Fruit fly (Drosophila melanogaster) whole organism, embryonic: ENCODE data around the gene Polr2M.
A peak's percentile ranks its signal among the peaks of the same experiment; 100 is the strongest.

Source experiments
- Atf3 ChIP-seq: fragments of 200-800 bp; sonication (Bioruptor generic); optimal IDR thresholded peaks from 3 replicates; lab custom pipeline; 2016; ENCODE audit warnings: missing biosample characterization, missing genetic modification characterization
- BtbVII ChIP-seq: fragments of 200-800 bp; sonication (Bioruptor generic); optimal IDR thresholded peaks from 3 replicates; lab custom pipeline; 2017; ENCODE audit warnings: missing biosample characterization, mild to moderate bottlenecking, missing genetic modification characterization
- CG10209 ChIP-seq: fragments of 200-800 bp; sonication (Bioruptor generic); optimal IDR thresholded peaks from 3 replicates; lab custom pipeline; 2017; ENCODE audit warnings: missing biosample characterization, mild to moderate bottlenecking, missing genetic modification characterization, missing genetic modification reagents
- CG10543 ChIP-seq: fragments of 200-800 bp; sonication (Bioruptor generic); optimal IDR thresholded peaks from 3 replicates; lab custom pipeline; 2017; ENCODE audit warnings: missing biosample characterization, mild to moderate bottlenecking, missing genetic modification characterization, moderate library complexity
- CG11695 ChIP-seq: fragments of 200-800 bp; sonication (Bioruptor generic); IDR thresholded peaks from 3 replicates; pipeline ENCODE4 v1.3.6; 2022; ENCODE audit warnings: missing biosample characterization, missing genetic modification characterization
- CG11696 ChIP-seq: fragments of 200-800 bp; sonication (Bioruptor generic); IDR thresholded peaks from 2 replicates; pipeline ENCODE4 v1.3.6; 2022; ENCODE audit warnings: missing biosample characterization, missing genetic modification characterization
- CG1233 ChIP-seq: fragments of 200-800 bp; sonication (Bioruptor generic); optimal IDR thresholded peaks from 4 replicates; lab custom pipeline; 2018; ENCODE audit warnings: missing biosample characterization, mild to moderate bottlenecking, missing genetic modification characterization
- CG13624 ChIP-seq: fragments of 200-800 bp; sonication (Bioruptor generic); optimal IDR thresholded peaks from 2 replicates; lab custom pipeline; 2016; ENCODE audit warnings: missing biosample characterization, missing genetic modification characterization
- CG1647 ChIP-seq: fragments of 200-800 bp; sonication (Bioruptor generic); optimal IDR thresholded peaks from 3 replicates; lab custom pipeline; 2016; ENCODE audit warnings: missing biosample characterization, missing genetic modification characterization
- CG17802 ChIP-seq: fragments of 200-800 bp; sonication (Bioruptor generic); optimal IDR thresholded peaks from 2 replicates; lab custom pipeline; 2018; ENCODE audit warnings: missing biosample characterization, mild to moderate bottlenecking, missing genetic modification characterization, moderate library complexity
- CG31224 ChIP-seq: fragments of 200-800 bp; sonication (Bioruptor generic); IDR thresholded peaks from 2 replicates; pipeline ENCODE4 v1.3.6; 2022; ENCODE audit warnings: missing biosample characterization, missing genetic modification characterization
- CG32767 ChIP-seq: fragments of 200-800 bp; sonication (Bioruptor generic); IDR thresholded peaks from 2 replicates; pipeline ENCODE4 v1.3.6; 2022; ENCODE audit warnings: missing biosample characterization, missing genetic modification characterization
- CG4404 ChIP-seq: fragments of 200-800 bp; sonication (Bioruptor generic); IDR thresholded peaks from 2 replicates; pipeline ENCODE4 v1.3.6; 2022; ENCODE audit warnings: missing biosample characterization, missing genetic modification characterization
- CG4707 ChIP-seq: fragments of 200-800 bp; sonication (Bioruptor generic); optimal IDR thresholded peaks from 2 replicates; lab custom pipeline; 2018; ENCODE audit warnings: missing biosample characterization, mild to moderate bottlenecking, missing genetic modification characterization, moderate library complexity
- CG5953 ChIP-seq: fragments of 200-800 bp; sonication (Bioruptor generic); IDR thresholded peaks from 2 replicates; pipeline ENCODE4 v1.3.6; 2022; ENCODE audit warnings: missing biosample characterization, missing genetic modification characterization
- CG6654 ChIP-seq: fragments of 200-800 bp; sonication (Bioruptor generic); optimal IDR thresholded peaks from 2 replicates; lab custom pipeline; 2017; ENCODE audit warnings: missing biosample characterization, mild to moderate bottlenecking, missing genetic modification characterization
- CG6689 ChIP-seq: fragments of 200-800 bp; sonication (Bioruptor generic); IDR thresholded peaks from 2 replicates; pipeline ENCODE4 v1.3.6; 2022; ENCODE audit warnings: missing biosample characterization, missing genetic modification characterization
- CG7987 ChIP-seq: fragments of 200-800 bp; sonication (Bioruptor generic); optimal IDR thresholded peaks from 2 replicates; lab custom pipeline; 2018; ENCODE audit warnings: missing biosample characterization, mild to moderate bottlenecking, missing genetic modification characterization, moderate library complexity
- CG9215 ChIP-seq: fragments of 200-800 bp; sonication (Bioruptor generic); IDR thresholded peaks from 2 replicates; pipeline ENCODE4 v1.3.6; 2022; ENCODE audit warnings: missing biosample characterization, missing genetic modification characterization
- CHES-1-like ChIP-seq: fragments of 200-800 bp; sonication (Bioruptor generic); optimal IDR thresholded peaks from 2 replicates; lab custom pipeline; 2016; ENCODE audit warnings: missing biosample characterization, missing genetic modification characterization
- Dip2 ChIP-seq: fragments of 200-800 bp; sonication (Bioruptor generic); IDR thresholded peaks from 2 replicates; pipeline ENCODE4 v1.3.6; 2022; ENCODE audit warnings: missing biosample characterization, missing genetic modification characterization
- Doc3 ChIP-seq: fragments of 200-800 bp; sonication (Bioruptor generic); IDR thresholded peaks from 3 replicates; pipeline ENCODE4 v1.3.6; 2022; ENCODE audit warnings: missing biosample characterization, missing genetic modification characterization; ENCODE audit not compliant: partially characterized antibody
- Dref ChIP-seq: fragments of 200-800 bp; sonication (Bioruptor generic); IDR thresholded peaks from 2 replicates; pipeline ENCODE4 v1.3.6; 2022; ENCODE audit warnings: missing biosample characterization, missing genetic modification characterization
- H15 ChIP-seq: fragments of 200-800 bp; sonication (Bioruptor generic); IDR thresholded peaks from 3 replicates; pipeline ENCODE4 v1.3.6; 2022; ENCODE audit warnings: missing biosample characterization, missing genetic modification characterization
- H2.0 ChIP-seq: fragments of 200-800 bp; sonication (Bioruptor generic); IDR thresholded peaks from 2 replicates; pipeline ENCODE4 v1.3.6; 2022; ENCODE audit warnings: missing biosample characterization, missing genetic modification characterization
- HLH3B ChIP-seq: fragments of 200-800 bp; sonication (Bioruptor generic); IDR thresholded peaks from 2 replicates; pipeline ENCODE4 v1.3.6; 2022; ENCODE audit warnings: missing biosample characterization, missing genetic modification characterization
- Hmr ChIP-seq: fragments of 200-800 bp; sonication (Bioruptor generic); optimal IDR thresholded peaks from 3 replicates; lab custom pipeline; 2017; ENCODE audit warnings: mild to moderate bottlenecking, missing biosample characterization, missing genetic modification reagents, missing genetic modification characterization
- MTF-1 ChIP-seq: fragments of 200-800 bp; sonication (Bioruptor generic); optimal IDR thresholded peaks from 2 replicates; lab custom pipeline; 2018; ENCODE audit warnings: missing biosample characterization, mild to moderate bottlenecking, missing genetic modification characterization, borderline replicate concordance
- Mad ChIP-seq: fragments of 200-800 bp; sonication (Bioruptor generic); optimal IDR thresholded peaks from 2 replicates; lab custom pipeline; 2016; ENCODE audit warnings: missing biosample characterization, missing genetic modification characterization
- Max ChIP-seq: fragments of 200-800 bp; sonication (Bioruptor generic); optimal IDR thresholded peaks from 2 replicates; lab custom pipeline; 2016; ENCODE audit warnings: missing biosample characterization, mild to moderate bottlenecking, missing genetic modification characterization
- Six4 ChIP-seq: fragments of 200-800 bp; sonication (Bioruptor generic); optimal IDR thresholded peaks from 2 replicates; lab custom pipeline; 2016; ENCODE audit warnings: missing biosample characterization, missing genetic modification characterization
- Sox102F ChIP-seq: fragments of 200-800 bp; sonication (Bioruptor generic); optimal IDR thresholded peaks from 2 replicates; lab custom pipeline; 2018; ENCODE audit warnings: missing biosample characterization, mild to moderate bottlenecking, missing genetic modification characterization, moderate library complexity
- Sry-β ChIP-seq: fragments of 200-800 bp; sonication (Bioruptor generic); optimal IDR thresholded peaks from 2 replicates; lab custom pipeline; 2018; ENCODE audit warnings: missing biosample characterization, mild to moderate bottlenecking, missing genetic modification characterization, moderate library complexity
- Ssrp ChIP-seq: fragments of 200-800 bp; sonication (Bioruptor generic); optimal IDR thresholded peaks from 2 replicates; lab custom pipeline; 2018; ENCODE audit warnings: missing biosample characterization, mild to moderate bottlenecking, missing genetic modification characterization, moderate library complexity
- hbn ChIP-seq: fragments of 200-800 bp; sonication (Bioruptor generic); IDR thresholded peaks from 2 replicates; pipeline ENCODE4 v1.3.6; 2022; ENCODE audit warnings: missing biosample characterization, missing genetic modification characterization; ENCODE audit not compliant: partially characterized antibody
- her ChIP-seq: fragments of 200-800 bp; sonication (Bioruptor generic); optimal IDR thresholded peaks from 2 replicates; lab custom pipeline; 2016; ENCODE audit warnings: missing biosample characterization, missing genetic modification characterization
- ind ChIP-seq: fragments of 200-800 bp; sonication (Bioruptor generic); optimal IDR thresholded peaks from 3 replicates; lab custom pipeline; 2016; ENCODE audit warnings: missing biosample characterization, missing genetic modification characterization
- jumu ChIP-seq: fragments of 200-800 bp; sonication (Bioruptor generic); optimal IDR thresholded peaks from 3 replicates; lab custom pipeline; 2016; ENCODE audit warnings: missing biosample characterization, missing genetic modification characterization
- kay ChIP-seq: fragments of 200-800 bp; sonication (Bioruptor generic); optimal IDR thresholded peaks from 2 replicates; lab custom pipeline; 2016; ENCODE audit warnings: missing biosample characterization, missing genetic modification characterization
- kni ChIP-seq: fragments of 200-800 bp; sonication (Bioruptor generic); optimal IDR thresholded peaks from 3 replicates; lab custom pipeline; 2017; ENCODE audit warnings: mild to moderate bottlenecking, missing biosample characterization, missing genetic modification reagents, missing genetic modification characterization
- org-1 ChIP-seq: fragments of 200-800 bp; sonication (Bioruptor generic); optimal IDR thresholded peaks from 2 replicates; lab custom pipeline; 2017; ENCODE audit warnings: missing biosample characterization, missing genetic modification characterization
- pb ChIP-seq: fragments of 200-800 bp; sonication (Bioruptor generic); optimal IDR thresholded peaks from 3 replicates; lab custom pipeline; 2016; ENCODE audit warnings: missing biosample characterization, missing genetic modification characterization
- pho ChIP-seq: fragments of 200-800 bp; sonication (Bioruptor generic); optimal IDR thresholded peaks from 2 replicates; lab custom pipeline; 2016; ENCODE audit warnings: missing biosample characterization, missing genetic modification characterization
- sens ChIP-seq: fragments of 200-800 bp; sonication (Bioruptor generic); peaks from one replicate; lab custom pipeline; 2016; ENCODE audit warnings: missing biosample characterization, missing genetic modification characterization
- sna ChIP-seq: fragments of 200-800 bp; sonication (Bioruptor generic); IDR thresholded peaks from 2 replicates; pipeline ENCODE4 v1.3.6; 2022; ENCODE audit warnings: missing biosample characterization, missing genetic modification characterization; ENCODE audit not compliant: partially characterized antibody
- stwl ChIP-seq: fragments of 200-800 bp; sonication (Bioruptor generic); optimal IDR thresholded peaks from 3 replicates; lab custom pipeline; 2018; ENCODE audit warnings: missing biosample characterization, mild to moderate bottlenecking, missing genetic modification characterization, moderate library complexity
- trh ChIP-seq: fragments of 200-800 bp; sonication (Bioruptor generic); optimal IDR thresholded peaks from 2 replicates; lab custom pipeline; 2016; ENCODE audit warnings: missing biosample characterization, missing genetic modification characterization
- wek ChIP-seq: fragments of 200-800 bp; sonication (Bioruptor generic); optimal IDR thresholded peaks from 3 replicates; lab custom pipeline; 2018; ENCODE audit warnings: missing biosample characterization, mild to moderate bottlenecking, missing genetic modification characterization, moderate library complexity
- wor ChIP-seq: fragments of 200-800 bp; sonication (Bioruptor generic); IDR thresholded peaks from 2 replicates; pipeline ENCODE4 v1.3.6; 2022; ENCODE audit warnings: missing biosample characterization, missing genetic modification characterization

The Polr2M gene

dm6 chr3R:19226137-19226873, 3.0 kb upstream of the Polr2M start, which contains the start of gene vib (continued):
- TF ChIP-seq H15 (0 out of 3 replicates have a peak, but pooled peaks have one; percentile 35), CG1647 (GFP tag; lab: Kevin White, UChicago) (peak; percentile 19), CG6689 (GFP tag; lab: Robert Waterston, UW) (peak; percentile 68), CG9215 (GFP tag; lab: Robert Waterston, UW) (no peak), MTF-1 (GFP tag; lab: Kevin White, UChicago) (peak; percentile 16), CG4707 (no peak), CG11695 (GFP tag; lab: Robert Waterston, UW) (0 out of 3 replicates have a peak, but pooled peaks have one; percentile 29), Six4 (GFP tag; lab: Kevin White, UChicago) (peak; percentile 19), CG11696 (GFP tag; lab: Robert Waterston, UW) (0 out of 2 replicates have a peak, but pooled peaks have one; percentile 36), Dip2 (no peak), CG7987 (GFP tag; lab: Kevin White, UChicago) (peak; percentile 60), her (peak; percentile 45), hbn (GFP tag; lab: Robert Waterston, UW) (peak; percentile 85), kni (GFP tag; lab: Kevin White, UChicago) (no peak), CG6654 (GFP tag; lab: Kevin White, UChicago) (no peak), pb (GFP tag; lab: Kevin White, UChicago) (no peak), jumu (peak; percentile 33), Hmr (GFP tag; lab: Kevin White, UChicago) (peak; percentile 72), CG5953 (GFP tag; lab: Robert Waterston, UW) (no peak), CG31224 (GFP tag; lab: Robert Waterston, UW) (peak; percentile 36; the same call in 1 of the 2 replicates), ind (GFP tag; lab: Kevin White, UChicago) (peak; percentile 42), Doc3 (GFP tag; lab: Robert Waterston, UW) (peak; percentile 75), trh (GFP tag; lab: Kevin White, UChicago) (peak; percentile 1), Atf3 (GFP tag; lab: Kevin White, UChicago) (no peak), wek (peak; percentile 65), HLH3B (0 out of 2 replicates have a peak, but pooled peaks have one; percentile 10), sna (peak; percentile 89), Dref (GFP tag; lab: Robert Waterston, UW) (peak; percentile 100), CG1233 (GFP tag; lab: Kevin White, UChicago) (no peak), Max (GFP tag; lab: Kevin White, UChicago) (peak; percentile 35), BtbVII (GFP tag; lab: Kevin White, UChicago) (peak; percentile 49), Mad (GFP tag; lab: Kevin White, UChicago) (peak; percentile 14), pho (peak; percentile 15), CG10209 (GFP tag; lab: Kevin White, UChicago) (peak; percentile 17), Ssrp (tag; lab: Kevin White, UChicago) (peak; percentile 19), CG13624 (GFP tag; lab: Kevin White, UChicago) (peak; percentile 14), CG17802 (tag; lab: Kevin White, UChicago) (peak; percentile 6), stwl (tag; lab: Kevin White, UChicago) (peak; percentile 95), sens (GFP tag; lab: Kevin White, UChicago) (peak; percentile 47), Sox102F (GFP tag; lab: Kevin White, UChicago) (peak; percentile 43), kay (GFP tag; lab: Kevin White, UChicago) (peak; percentile 70), CHES-1-like (GFP tag; lab: Kevin White, UChicago) (peak; percentile 45), org-1 (GFP tag; lab: Kevin White, UChicago) (no peak), CG32767 (peak; percentile 54; the same call in 1 of the 2 replicates), CG4404 (GFP tag; lab: Robert Waterston, UW) (no peak), wor (GFP tag; lab: Robert Waterston, UW) (no peak), Sry-β (GFP tag; lab: Kevin White, UChicago) (peak; percentile 77), H2.0 (peak; percentile 38; the same call in 1 of the 2 replicates), CG10543 (GFP tag; lab: Kevin White, UChicago) (peak; percentile 32)
